Fruit fly (Drosophila melanogaster) S2 (cell line): Measurements from ENCODE around the gene CG11714.
A peak's percentile ranks its signal among the peaks of the same experiment; 100 is the strongest.

Source experiments
- CG8478 ChIP-seq: fragments of >200 bp; optimal IDR thresholded peaks from 2 replicates; lab custom pipeline; 2018
- CTCF ChIP-seq, 2 experiments: fragments of >200 bp; optimal IDR thresholded peaks; 2 replicates each; lab custom pipeline; 2018

The CG11714 gene

DNA sequence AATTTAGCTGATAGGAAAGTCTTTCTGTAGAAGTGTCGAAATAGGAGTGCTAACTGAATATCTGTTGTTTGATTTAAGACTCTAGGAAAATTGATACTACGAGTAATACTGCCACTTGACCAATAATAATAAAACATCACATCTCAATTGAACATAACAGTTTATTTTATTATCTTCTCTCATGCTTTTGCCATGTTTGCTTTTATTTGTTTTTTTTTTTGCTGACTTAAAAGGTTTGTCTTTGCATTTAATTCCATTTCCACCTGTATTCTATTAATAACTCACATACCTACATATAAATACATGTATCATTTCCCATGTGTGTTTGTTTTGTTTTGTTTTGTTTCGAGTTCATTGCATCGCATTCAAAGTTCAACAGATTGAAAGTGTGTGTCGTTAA is at the start of gene CG11714, which contains the start of gene Fuca:
Gene CG11714 (minus strand): TSS at position 101 of the 400 bp plus-strand sequence.
Gene Fuca (minus strand): TSS at position 101 of the 400 bp plus-strand sequence.
- no peak for TF ChIP-seq CTCF (optimal IDR thresholded peaks at IDR 0.05; lab: Kevin White, UChicago)
- TF ChIP-seq CG8478 (lab: Kevin White, UChicago), result no peak

DNA sequence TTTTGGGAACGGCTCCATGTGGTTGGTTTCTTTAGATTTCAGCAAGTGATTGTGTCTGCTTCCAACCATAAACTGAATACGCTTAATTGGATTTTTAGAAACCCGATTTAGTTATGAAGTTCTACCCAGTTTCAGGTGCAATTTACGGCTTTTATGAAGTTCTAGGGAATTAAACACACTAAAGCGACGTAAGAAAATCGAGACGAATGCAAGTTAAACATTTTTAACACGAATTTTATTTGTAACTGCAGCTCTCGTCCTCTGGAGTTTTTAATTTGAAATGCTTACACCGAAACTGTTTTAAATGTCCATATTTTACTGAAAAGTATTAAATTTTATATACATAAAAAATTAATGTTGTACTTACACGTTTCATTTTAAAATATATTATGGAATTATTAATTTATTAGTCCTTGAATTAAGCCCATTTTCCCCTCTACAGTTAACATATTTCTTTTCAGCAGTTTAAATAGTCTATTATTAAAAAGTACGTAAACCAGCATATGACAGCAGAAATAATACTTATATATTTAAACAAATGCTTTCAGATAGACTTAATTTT is 41.5 kb upstream of the CG11714 start, which contains the start of the genes CG46412 and CG33267:
Gene CG46412 (minus strand): TSS at position 101 of the 562 bp plus-strand sequence.
Gene CG33267 (plus strand): TSS at position 512 of the 562 bp plus-strand sequence.
- TF ChIP-seq CTCF (optimal IDR thresholded peaks at IDR 0.05; lab: Kevin White, UChicago), result no peak
- no peak for TF ChIP-seq CG8478 (lab: Kevin White, UChicago)

DNA sequence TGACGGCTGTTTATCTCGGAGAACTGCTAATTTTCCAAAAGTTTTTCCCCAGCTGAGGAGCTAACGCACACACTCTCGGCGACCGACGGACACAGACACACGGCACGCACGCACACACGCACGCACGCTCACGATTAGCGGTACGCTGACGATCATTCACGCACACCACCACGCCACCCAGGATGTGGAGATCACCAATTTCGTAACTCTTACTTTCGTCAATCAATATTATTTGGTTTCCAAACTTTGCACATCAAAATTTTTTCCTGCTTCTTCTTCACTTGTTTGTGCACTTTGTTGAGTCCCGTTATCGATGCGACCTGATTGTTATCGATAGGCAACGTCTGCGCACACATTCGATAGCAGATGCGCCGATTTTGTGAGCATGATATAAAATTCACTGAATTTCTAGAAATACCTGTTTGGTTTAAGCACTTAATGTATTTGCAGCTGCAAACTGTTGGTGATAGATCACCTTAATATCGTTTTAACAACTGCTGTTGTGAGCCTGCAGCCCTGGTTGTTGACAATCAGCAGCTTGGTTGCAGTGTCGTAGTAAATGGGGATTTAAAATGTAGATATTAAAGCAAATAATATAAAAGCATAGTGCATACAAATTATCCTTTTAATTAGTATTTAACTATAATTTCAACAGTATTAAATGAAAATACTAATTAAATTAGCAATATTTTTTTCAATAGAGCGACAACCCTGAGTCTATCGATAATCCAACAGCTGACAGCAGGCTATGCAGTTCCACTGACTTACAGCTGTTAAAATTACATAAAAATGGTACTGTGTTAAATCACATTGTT is 39.6 kb upstream of the CG11714 start, which contains the start of the genes CG7394 and Mob2:
Gene CG7394 (plus strand): TSS at position 51 of the 815 bp plus-strand sequence.
Gene Mob2 (minus strand): TSS at position 288 of the 815 bp plus-strand sequence.
- no peak for TF ChIP-seq CG8478 (lab: Kevin White, UChicago)
- TF ChIP-seq CTCF (optimal IDR thresholded peaks at IDR 0.05; lab: Kevin White, UChicago), result peak in 1 of 2 experiments; percentile 36

DNA sequence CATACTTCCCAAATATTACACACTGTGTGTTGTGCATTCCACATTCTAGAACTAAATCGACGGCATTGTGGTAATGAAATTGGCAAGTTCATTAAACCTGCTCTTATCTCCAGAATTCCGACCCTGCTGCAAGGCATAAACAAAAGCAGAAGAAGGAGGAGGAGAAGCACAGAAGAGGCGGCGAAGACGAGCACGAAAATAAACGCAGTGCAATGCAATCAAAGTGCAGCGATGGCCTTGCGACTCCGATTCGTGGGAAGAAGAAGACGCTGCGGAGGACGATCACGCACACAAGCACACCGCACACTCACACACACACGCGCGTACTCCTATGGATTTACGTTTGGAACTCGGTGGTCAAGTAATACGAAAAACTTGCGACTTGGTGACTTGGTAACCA is 38.4 kb upstream of the CG11714 start:
- TF ChIP-seq CTCF (optimal IDR thresholded peaks at IDR 0.05; lab: Kevin White, UChicago) (no peak), CG8478 (lab: Kevin White, UChicago) (no peak)

DNA sequence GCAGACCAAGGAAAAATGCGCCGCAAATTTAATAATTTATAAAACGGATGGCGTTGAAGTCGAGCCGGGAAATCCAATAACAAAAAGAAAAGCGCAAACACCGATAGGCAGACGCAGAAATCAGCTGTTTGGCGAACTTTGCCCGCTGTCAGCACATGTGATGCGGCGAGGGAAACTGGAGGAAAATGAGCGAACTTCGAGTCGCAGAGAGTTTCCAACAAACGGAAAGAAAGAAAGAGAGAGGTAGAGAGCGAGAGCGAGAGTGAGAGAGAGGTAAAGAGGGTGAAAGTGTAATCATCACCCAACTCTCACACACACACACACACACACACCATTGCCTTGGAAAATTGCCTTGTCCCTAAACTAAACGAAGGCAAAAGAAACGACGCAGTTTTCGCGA is 34.7 kb upstream of the CG11714 start:
- TF ChIP-seq CG8478 (lab: Kevin White, UChicago) (no peak), CTCF (optimal IDR thresholded peaks at IDR 0.05; lab: Kevin White, UChicago) (no peak)

DNA sequence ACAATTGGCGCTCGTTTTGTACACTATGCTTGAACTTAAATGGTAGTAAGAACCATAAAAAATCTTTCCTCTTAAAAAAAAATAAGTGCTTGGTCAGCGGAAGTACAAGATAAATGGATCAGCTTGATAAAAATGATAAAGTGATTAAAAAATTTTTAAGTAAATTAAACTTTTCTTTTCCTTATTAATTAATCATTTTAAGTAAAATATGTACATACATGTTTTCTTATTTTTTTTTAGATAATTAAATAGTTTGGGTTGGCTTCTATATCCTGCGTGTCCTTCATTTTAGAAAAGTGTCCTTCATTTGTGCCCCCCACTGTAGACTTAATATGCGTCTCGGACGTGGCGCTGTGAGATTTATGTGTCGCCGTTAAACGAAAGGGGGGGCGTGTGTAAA is 34.1 kb upstream of the CG11714 start:
- TF ChIP-seq CG8478 (lab: Kevin White, UChicago) (no peak), CTCF (optimal IDR thresholded peaks at IDR 0.05; lab: Kevin White, UChicago) (no peak)

DNA sequence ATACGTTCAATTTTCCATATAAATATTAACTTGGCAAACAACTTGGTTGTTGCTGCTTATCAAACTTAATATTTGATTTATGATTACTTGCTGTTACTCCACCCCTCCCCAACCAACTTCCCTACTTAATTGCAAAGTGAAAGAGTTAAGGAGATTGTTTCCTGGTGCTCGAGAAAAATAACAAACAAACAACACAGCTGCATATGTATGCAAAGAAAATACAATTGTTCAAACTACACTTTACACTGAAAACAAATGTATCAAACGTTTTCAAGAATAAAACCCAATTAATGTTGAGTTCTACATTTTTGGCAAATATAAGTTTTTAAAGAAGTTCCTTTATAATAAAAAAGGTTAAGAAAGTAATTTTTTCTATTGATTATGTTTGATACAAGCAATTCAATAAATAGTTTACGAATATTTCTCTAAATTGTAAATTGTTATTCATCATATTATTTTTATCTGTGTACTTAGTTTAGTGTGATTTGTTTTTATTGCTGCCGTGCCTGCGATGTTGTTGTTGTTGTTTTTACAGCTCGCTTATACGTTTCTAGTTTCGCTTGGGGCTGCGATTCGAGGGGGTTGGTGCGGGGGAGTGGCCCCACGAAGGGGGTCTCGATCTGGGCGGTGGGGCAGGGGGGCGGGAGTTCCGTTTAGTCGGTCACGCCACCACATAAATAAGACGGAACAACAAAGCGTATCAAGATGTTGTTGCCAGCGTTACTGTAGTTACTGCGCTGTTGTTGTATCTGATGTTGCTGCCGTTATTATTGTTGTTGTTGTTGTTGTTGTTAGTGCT is 33.3 kb upstream of the CG11714 start:
- TF ChIP-seq CTCF (optimal IDR thresholded peaks at IDR 0.05; lab: Kevin White, UChicago), result no peak
- no peak for TF ChIP-seq CG8478 (lab: Kevin White, UChicago)

DNA sequence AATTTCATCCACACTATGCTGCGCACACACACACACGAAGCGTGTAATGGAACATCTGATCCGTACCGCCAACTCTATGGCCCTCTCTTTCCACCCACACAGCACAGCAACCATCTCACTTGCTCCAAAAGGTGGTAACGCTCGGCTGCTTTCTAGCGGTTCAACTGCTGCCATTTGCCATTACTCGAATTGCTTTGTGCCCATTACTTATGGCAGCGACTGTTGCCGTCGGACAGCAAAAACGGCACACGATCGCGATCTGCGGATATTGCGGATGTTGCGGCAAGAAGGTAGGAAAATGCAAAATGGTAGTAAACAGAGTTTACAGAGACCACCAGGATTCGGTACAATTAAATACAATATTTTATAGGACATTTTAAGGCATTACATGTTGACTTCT is 32.3 kb upstream of the CG11714 start:
- TF ChIP-seq CG8478 (lab: Kevin White, UChicago), result no peak
- TF ChIP-seq CTCF (optimal IDR thresholded peaks at IDR 0.05; lab: Kevin White, UChicago), result peak in 1 of 2 experiments; percentile 15

DNA sequence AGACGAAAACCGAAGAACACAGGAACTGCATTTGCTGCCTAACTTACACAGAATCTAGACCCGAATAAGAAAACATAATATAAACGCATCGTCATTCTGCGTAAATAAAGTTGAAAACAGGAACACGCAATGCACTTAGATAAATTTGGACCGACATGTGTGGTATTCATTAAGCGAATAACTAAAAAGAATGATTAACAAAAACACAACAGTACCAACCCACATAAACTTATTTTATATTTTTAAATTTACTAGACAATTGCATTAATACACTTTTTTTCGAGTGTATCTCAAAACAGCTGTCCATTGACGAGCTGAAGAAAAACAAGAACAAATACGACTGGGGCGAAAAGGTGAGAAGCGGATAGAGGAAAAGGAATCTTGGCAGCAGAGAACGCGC is 31.8 kb upstream of the CG11714 start:
- TF ChIP-seq CTCF (optimal IDR thresholded peaks at IDR 0.05; lab: Kevin White, UChicago), result no peak
- no peak for TF ChIP-seq CG8478 (lab: Kevin White, UChicago)

DNA sequence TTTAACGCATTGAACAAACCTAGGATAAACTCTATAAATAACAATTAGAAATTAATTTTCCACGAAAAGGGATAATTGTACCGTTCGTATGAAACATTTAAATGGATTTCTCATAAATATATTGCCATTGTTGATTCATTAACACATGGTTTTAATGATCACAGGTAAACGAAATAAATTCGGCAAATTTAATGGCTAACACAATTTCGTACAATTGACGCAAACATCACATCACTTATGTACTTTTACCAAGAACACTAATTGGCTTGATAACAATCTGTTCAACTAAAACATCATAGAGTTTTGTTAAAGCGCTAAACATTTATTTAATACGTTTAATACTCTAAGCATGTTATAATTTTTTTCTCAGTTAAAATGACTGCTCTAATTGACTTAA is 31.2 kb upstream of the CG11714 start:
- TF ChIP-seq CG8478 (lab: Kevin White, UChicago) (no peak), CTCF (optimal IDR thresholded peaks at IDR 0.05; lab: Kevin White, UChicago) (no peak)

DNA sequence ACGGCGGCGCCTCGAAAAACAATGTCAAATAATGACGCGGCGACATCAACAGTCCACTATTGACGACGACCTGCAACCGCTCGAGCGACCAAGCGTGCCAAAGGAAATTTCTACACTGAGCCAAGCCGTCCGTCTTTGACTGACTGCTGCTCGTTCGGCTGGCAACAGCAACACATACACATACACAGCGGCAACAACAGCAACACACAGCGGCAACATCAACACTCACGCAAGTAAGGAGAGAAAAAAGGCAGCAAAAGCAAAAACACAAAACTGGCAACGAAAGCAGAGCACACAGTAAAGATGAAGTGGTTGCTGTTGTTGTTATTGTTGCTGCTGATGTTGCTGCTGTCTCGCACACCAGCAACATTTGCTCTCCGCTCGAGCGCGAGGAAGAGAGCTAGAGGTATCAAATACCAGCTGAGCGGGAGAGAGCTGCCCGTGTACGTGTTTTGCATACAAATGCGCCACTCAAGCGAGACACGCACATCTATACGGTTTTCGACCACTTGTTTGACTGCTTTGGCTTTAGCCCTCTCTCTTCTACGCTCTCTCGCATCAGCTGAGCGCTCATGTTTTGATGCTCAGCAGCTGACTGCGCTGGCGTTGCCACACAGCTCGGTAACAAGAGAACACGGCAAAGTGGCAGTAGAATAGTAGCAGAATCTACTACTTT is 30.6 kb upstream of the CG11714 start:
- TF ChIP-seq CG8478 (lab: Kevin White, UChicago) (no peak), CTCF (optimal IDR thresholded peaks at IDR 0.05; lab: Kevin White, UChicago) (no peak)

DNA sequence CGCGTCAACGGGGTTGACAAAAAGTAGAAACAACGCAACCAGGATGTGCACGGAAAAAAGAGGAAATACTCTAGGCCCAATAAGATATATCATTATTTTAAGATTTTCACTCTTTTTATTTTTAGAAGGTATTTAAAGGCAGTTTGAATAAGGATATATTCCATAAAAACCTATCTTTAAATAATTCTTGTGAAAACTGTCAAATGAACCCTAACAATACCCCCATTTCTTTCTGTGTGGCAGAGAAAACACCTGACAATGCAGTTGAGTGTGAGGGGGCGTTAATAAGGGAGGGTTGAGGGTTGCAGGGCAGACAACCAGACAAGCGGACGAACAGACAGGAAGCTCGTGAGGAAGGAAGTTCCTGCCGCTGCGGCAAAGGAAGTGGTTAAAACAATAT is 29.4 kb upstream of the CG11714 start:
- TF ChIP-seq CTCF (optimal IDR thresholded peaks at IDR 0.05; lab: Kevin White, UChicago), result no peak
- no peak for TF ChIP-seq CG8478 (lab: Kevin White, UChicago)

DNA sequence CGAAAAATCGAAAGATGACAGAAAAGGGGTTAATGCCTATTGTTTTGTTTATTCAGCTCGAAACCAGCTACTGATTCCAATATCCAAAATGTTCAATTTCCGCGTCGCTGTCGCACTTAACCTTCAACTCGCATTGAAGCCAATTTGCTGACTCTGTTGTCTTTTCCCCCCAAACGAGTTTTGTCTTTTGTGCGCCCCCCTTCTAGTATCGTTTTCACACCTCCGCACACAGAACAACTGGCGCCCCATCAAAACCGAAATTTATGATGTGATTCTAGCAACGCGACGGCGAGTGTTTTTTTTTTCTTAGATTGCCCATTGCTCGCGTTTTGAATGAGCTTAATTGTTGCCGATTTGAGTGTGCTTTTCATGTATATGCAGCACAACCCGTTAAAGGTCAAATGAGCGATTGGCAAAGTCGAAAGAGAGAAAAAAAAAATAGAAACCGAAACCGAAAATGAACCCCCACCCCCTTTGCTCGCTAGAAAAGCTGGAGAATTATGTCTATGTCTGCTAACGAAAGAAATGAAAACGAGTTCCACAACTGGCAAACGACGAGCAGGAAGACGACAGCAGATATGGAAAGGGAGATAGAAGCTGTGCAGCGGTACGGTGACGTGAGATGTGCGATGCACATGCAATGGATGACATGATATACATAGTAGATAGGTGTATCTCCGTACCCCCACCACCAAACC is 28.0 kb upstream of the CG11714 start:
- TF ChIP-seq CTCF (optimal IDR thresholded peaks at IDR 0.05; lab: Kevin White, UChicago) (no peak), CG8478 (lab: Kevin White, UChicago) (no peak)
